Fruit fly (Drosophila melanogaster): Measurements from ENCODE around the gene LysE.

LysE gene

dm6 chr3L:1247627-1248295 is 35.1 kb downstream of the LysE start, which contains the start of the genes Psf1 and Sac1 (continued):
- peak; percentile 77 for TF ChIP-seq fu2 (GFP tag; optimal IDR thresholded peaks at IDR 0.05)
- TF ChIP-seq CG7556 (GFP tag; optimal IDR thresholded peaks at IDR 0.05), result no peak
- peak; percentile 48 for TF ChIP-seq CG18262 (tag; optimal IDR thresholded peaks at IDR 0.05)
- no peak for TF ChIP-seq eve (GFP tag; optimal IDR thresholded peaks at IDR 0.05)
- TF ChIP-seq fd96Cb (tag; optimal IDR thresholded peaks at IDR 0.05), result no peak
- 0 out of 3 replicates have a peak, but pooled peaks have one; percentile 25 for TF ChIP-seq Aef1 (GFP tag; IDR thresholded peaks at IDR 0.05)
- no peak for TF ChIP-seq Trl (optimal IDR thresholded peaks at IDR 0.05)
- TF ChIP-seq Trl (GFP tag; optimal IDR thresholded peaks at IDR 0.05), result peak; percentile 18
- no peak for TF ChIP-seq Oaz (GFP tag; IDR thresholded peaks at IDR 0.05)
- peak; percentile 54; the same call in 1 of the 3 replicates for TF ChIP-seq mld (GFP tag; IDR thresholded peaks at IDR 0.05; ENCODE audit: partially characterized antibody)
- TF ChIP-seq CG10654 (GFP tag; optimal IDR thresholded peaks at IDR 0.05), result peak; percentile 48
- no peak for TF ChIP-seq CkIIα-i1 (GFP tag; IDR thresholded peaks at IDR 0.05)
- no peak for TF ChIP-seq CG32772 (GFP tag; IDR thresholded peaks at IDR 0.05)
- TF ChIP-seq chif (GFP tag; optimal IDR thresholded peaks at IDR 0.05), result peak; percentile 49 to 63
- peak; percentile 62 for TF ChIP-seq tx (GFP tag; optimal IDR thresholded peaks at IDR 0.05)
- TF ChIP-seq CG15601 (tag; optimal IDR thresholded peaks at IDR 0.05), result peak; percentile 60
- peak; percentile 74 for TF ChIP-seq CG17802 (tag; optimal IDR thresholded peaks at IDR 0.05)
- peak in 1 of 2 experiments; percentile 12 for TF ChIP-seq crp (GFP tag; optimal IDR thresholded peaks at IDR 0.05)
- no peak for TF ChIP-seq C15 (GFP tag; IDR thresholded peaks at IDR 0.05)
- peak; percentile 88 for TF ChIP-seq CG3995 (GFP tag; optimal IDR thresholded peaks at IDR 0.05)
- TF ChIP-seq CG11723 (GFP tag; optimal IDR thresholded peaks at IDR 0.05), result no peak
- TF ChIP-seq CG2202 (tag; optimal IDR thresholded peaks at IDR 0.05), result no peak
- no peak for TF ChIP-seq CG10321 (GFP tag; IDR thresholded peaks at IDR 0.05)
- peak; percentile 57 for TF ChIP-seq jumu (GFP tag; optimal IDR thresholded peaks at IDR 0.05)
- TF ChIP-seq H2.0 (GFP tag; IDR thresholded peaks at IDR 0.05), result 0 out of 2 replicates have a peak, but pooled peaks have one; percentile 24
- peak; percentile 59 for TF ChIP-seq CG32532 (GFP tag; IDR thresholded peaks at IDR 0.05)
- TF ChIP-seq BEAF-32 (GFP tag; optimal IDR thresholded peaks at IDR 0.05), result peak; percentile 97
- no peak for TF ChIP-seq dimm (GFP tag; IDR thresholded peaks at IDR 0.05)
- no peak for TF ChIP-seq CG12299 (tag; optimal IDR thresholded peaks at IDR 0.05)
- TF ChIP-seq fd102C (GFP tag; optimal IDR thresholded peaks at IDR 0.05), result no peak
- TF ChIP-seq CG1602 (GFP tag; optimal IDR thresholded peaks at IDR 0.05), result no peak
- TF ChIP-seq D (optimal IDR thresholded peaks at IDR 0.05), result peak; percentile 5
- TF ChIP-seq D (GFP tag; optimal IDR thresholded peaks at IDR 0.05), result no peak
- TF ChIP-seq Ada2b (GFP tag; IDR thresholded peaks at IDR 0.05), result no peak; the same call in 1 of the 2 replicates
- peak; percentile 28; the same call in 1 of the 2 replicates for TF ChIP-seq esg (GFP tag; conservative IDR thresholded peaks at IDR 0.05)
- TF ChIP-seq lov (optimal IDR thresholded peaks at IDR 0.05), result no peak
- TF ChIP-seq lov (GFP tag; IDR thresholded peaks at IDR 0.05), result no peak
- peak; percentile 44; the same call in 1 of the 2 replicates for TF ChIP-seq CG10366 (GFP tag; IDR thresholded peaks at IDR 0.05)
- TF ChIP-seq Sox100B (GFP tag; optimal IDR thresholded peaks at IDR 0.05), result no peak
- no peak for TF ChIP-seq CG18619 (GFP tag; optimal IDR thresholded peaks at IDR 0.05)
- TF ChIP-seq CG10431 (GFP tag; optimal IDR thresholded peaks at IDR 0.05), result no peak
- TF ChIP-seq Atf-2 (GFP tag; optimal IDR thresholded peaks at IDR 0.05), result peak; percentile 28
- TF ChIP-seq sd (tag; optimal IDR thresholded peaks at IDR 0.05), result no peak
- peak; percentile 37 to 59 for TF ChIP-seq dpn (GFP tag; optimal IDR thresholded peaks at IDR 0.05)
- peak; percentile 73 for TF ChIP-seq hbn (GFP tag; IDR thresholded peaks at IDR 0.05; ENCODE audit: partially characterized antibody)
- TF ChIP-seq Sin3A (optimal IDR thresholded peaks at IDR 0.05), result peak; percentile 99
- no peak for TF ChIP-seq Gsc (GFP tag; IDR thresholded peaks at IDR 0.05)
- TF ChIP-seq h (optimal IDR thresholded peaks at IDR 0.05), result no peak
- peak; percentile 45 for TF ChIP-seq CG10147 (GFP tag; optimal IDR thresholded peaks at IDR 0.05)
- TF ChIP-seq Awh (GFP tag; IDR thresholded peaks at IDR 0.05), result no peak
- TF ChIP-seq HLHmδ (GFP tag; optimal IDR thresholded peaks at IDR 0.05), result no peak
- TF ChIP-seq Deaf1 (tag; optimal IDR thresholded peaks at IDR 0.05), result no peak
